Worm (Caenorhabditis elegans) whole organism, L1 larva: Measurements from ENCODE around the gene T05A8.8.

Experiments used
- C04F5.9 ChIP-seq: sonication (generic microtip); optimal IDR thresholded peaks from 2 replicates; lab custom pipeline; 2016; ENCODE audit warnings: missing genetic modification characterization, missing compliant biosample characterization
- Y116A8C.19 ChIP-seq: sonication (generic microtip); optimal IDR thresholded peaks from 2 replicates; lab custom pipeline; 2016; ENCODE audit warnings: missing compliant biosample characterization, missing genetic modification characterization, borderline replicate concordance
- aha-1 ChIP-seq: fragments of 150-350 bp; optimal IDR thresholded peaks from 2 replicates; lab custom pipeline; 2014; ENCODE audit warnings: missing biosample characterization, missing genetic modification characterization
- alr-1 ChIP-seq: fragments of 200-800 bp; sonication (Bioruptor generic); optimal IDR thresholded peaks from 2 replicates; lab custom pipeline; 2018; ENCODE audit warnings: borderline replicate concordance, mild to moderate bottlenecking, missing genetic modification characterization, missing compliant biosample characterization
- ama-1 ChIP-seq: fragments of 150-350 bp; optimal IDR thresholded peaks from 2 replicates; lab custom pipeline; 2014
- blmp-1 ChIP-seq: fragments of 150-350 bp; optimal IDR thresholded peaks from 2 replicates; lab custom pipeline; 2014; ENCODE audit warnings: missing biosample characterization, missing genetic modification characterization
- ceh-63 ChIP-seq: fragments of 200-800 bp; sonication (Bioruptor generic); optimal IDR thresholded peaks from 2 replicates; lab custom pipeline; 2018; ENCODE audit warnings: mild to moderate bottlenecking, missing genetic modification characterization, missing compliant biosample characterization
- ces-1 ChIP-seq: fragments of 150-350 bp; optimal IDR thresholded peaks from 2 replicates; lab custom pipeline; 2014; ENCODE audit warnings: missing biosample characterization, missing genetic modification reagents, missing genetic modification characterization
- dsc-1 ChIP-seq: sonication (generic microtip); optimal IDR thresholded peaks from 2 replicates; lab custom pipeline; 2016; ENCODE audit warnings: mild to moderate bottlenecking, missing genetic modification characterization, missing compliant biosample characterization
- efl-1 ChIP-seq, 4 experiments: fragments of 150-350 bp; optimal IDR thresholded peaks in 3 of 4; peaks in 1 of 4; 1 replicate in 1 of 4; 2 replicates in 3 of 4; lab custom pipeline; 2014; ENCODE audit warnings: missing biosample characterization in 2 of 4, missing genetic modification characterization in 2 of 4, missing genetic modification reagents in 2 of 4
- ets-5 ChIP-seq: fragments of 200-800 bp; sonication (Bioruptor generic); IDR thresholded peaks from 2 replicates; pipeline ENCODE4 v1.3.6; 2022; ENCODE audit warnings: missing genetic modification characterization, missing compliant biosample characterization
- fkh-8 ChIP-seq: sonication (generic microtip); optimal IDR thresholded peaks from 2 replicates; lab custom pipeline; 2016; ENCODE audit warnings: mild to moderate bottlenecking, missing genetic modification characterization, missing compliant biosample characterization
- fos-1 ChIP-seq: fragments of 150-350 bp; optimal IDR thresholded peaks from 2 replicates; lab custom pipeline; 2014; ENCODE audit warnings: missing biosample characterization, missing genetic modification characterization
- grh-1 ChIP-seq: fragments of 200-800 bp; sonication (Bioruptor generic); IDR thresholded peaks from 2 replicates; pipeline ENCODE4 v1.3.6; 2022; ENCODE audit warnings: missing genetic modification reagents, missing genetic modification characterization, missing compliant biosample characterization
- lin-14 ChIP-seq: fragments of 200-800 bp; sonication (Bioruptor generic); optimal IDR thresholded peaks from 2 replicates; lab custom pipeline; 2018; ENCODE audit warnings: mild to moderate bottlenecking, missing genetic modification characterization, moderate library complexity, missing compliant biosample characterization
- lin-15B ChIP-seq: fragments of 150-350 bp; sonication (generic microtip); optimal IDR thresholded peaks from 3 replicates; lab custom pipeline; 2014; ENCODE audit warnings: missing biosample characterization, missing genetic modification characterization
- lin-35 ChIP-seq, 2 experiments: fragments of 150-350 bp; optimal IDR thresholded peaks; 2 replicates each; lab custom pipeline; 2014; ENCODE audit warnings: missing biosample characterization in 2 of 2, missing genetic modification characterization in 2 of 2, missing genetic modification reagents in 2 of 2
- lin-39 ChIP-seq: fragments of 150-350 bp; optimal IDR thresholded peaks from 2 replicates; lab custom pipeline; 2014; ENCODE audit warnings: missing biosample characterization, missing genetic modification reagents, missing genetic modification characterization
- lir-3 ChIP-seq: sonication (generic microtip); optimal IDR thresholded peaks from 2 replicates; lab custom pipeline; 2016; ENCODE audit warnings: mild to moderate bottlenecking, missing genetic modification characterization, moderate library complexity, missing compliant biosample characterization; ENCODE audit not compliant: poor library complexity
- mdl-1 ChIP-seq, 2 experiments: fragments of 150-350 bp; optimal IDR thresholded peaks; 2 replicates each; lab custom pipeline; 2014 to 2017; ENCODE audit warnings: missing biosample characterization in 2 of 2, missing genetic modification characterization in 2 of 2, inconsistent platforms in 1 of 2
- nhr-11 ChIP-seq: fragments of 150-350 bp; optimal IDR thresholded peaks from 2 replicates; lab custom pipeline; 2014; ENCODE audit warnings: missing biosample characterization, missing genetic modification characterization
- nhr-237 ChIP-seq: fragments of 150-350 bp; optimal IDR thresholded peaks from 2 replicates; lab custom pipeline; 2014; ENCODE audit warnings: missing biosample characterization, missing genetic modification characterization
- nhr-47 ChIP-seq: sonication (generic microtip); optimal IDR thresholded peaks from 2 replicates; lab custom pipeline; 2016; ENCODE audit warnings: mild to moderate bottlenecking, missing genetic modification characterization, moderate library complexity, missing compliant biosample characterization
- nhr-76 ChIP-seq: sonication (generic microtip); optimal IDR thresholded peaks from 2 replicates; lab custom pipeline; 2017; ENCODE audit warnings: missing biosample characterization, missing genetic modification characterization
- nhr-77 ChIP-seq: fragments of 150-350 bp; optimal IDR thresholded peaks from 2 replicates; lab custom pipeline; 2014; ENCODE audit warnings: missing biosample characterization, missing genetic modification characterization
- nhr-90 ChIP-seq: sonication (generic microtip); optimal IDR thresholded peaks from 2 replicates; lab custom pipeline; 2016; ENCODE audit warnings: mild to moderate bottlenecking, missing genetic modification characterization, missing compliant biosample characterization; ENCODE audit not compliant: poor library complexity
- pax-3 ChIP-seq: fragments of 200-800 bp; sonication (Bioruptor generic); optimal IDR thresholded peaks from 2 replicates; lab custom pipeline; 2018; ENCODE audit warnings: mild to moderate bottlenecking, missing genetic modification characterization, moderate library complexity, missing compliant biosample characterization
- sox-4 ChIP-seq: sonication (generic microtip); optimal IDR thresholded peaks from 2 replicates; lab custom pipeline; 2016; ENCODE audit warnings: missing genetic modification characterization, missing compliant biosample characterization
- sptf-1 ChIP-seq: fragments of 150-350 bp; optimal IDR thresholded peaks from 2 replicates; lab custom pipeline; 2014; ENCODE audit warnings: missing biosample characterization, missing genetic modification characterization
- sup-37 ChIP-seq: fragments of 200-800 bp; sonication (Bioruptor generic); optimal IDR thresholded peaks from 2 replicates; lab custom pipeline; 2018; ENCODE audit warnings: mild to moderate bottlenecking, missing genetic modification characterization, missing compliant biosample characterization
- swsn-7 ChIP-seq: sonication (generic microtip); optimal IDR thresholded peaks from 2 replicates; lab custom pipeline; 2016; ENCODE audit warnings: missing genetic modification characterization, missing compliant biosample characterization
- tbx-2 ChIP-seq: sonication (generic microtip); optimal IDR thresholded peaks from 2 replicates; lab custom pipeline; 2016; ENCODE audit warnings: missing genetic modification characterization, missing compliant biosample characterization
- unc-130 ChIP-seq: fragments of 150-350 bp; optimal IDR thresholded peaks from 2 replicates; lab custom pipeline; 2017; ENCODE audit warnings: missing biosample characterization, missing genetic modification characterization, inconsistent platforms
- unc-86 ChIP-seq: sonication (generic microtip); optimal IDR thresholded peaks from 2 replicates; lab custom pipeline; 2016; ENCODE audit warnings: missing genetic modification characterization, missing compliant biosample characterization
- vab-15 ChIP-seq: sonication (generic microtip); optimal IDR thresholded peaks from 2 replicates; lab custom pipeline; 2017; ENCODE audit warnings: missing genotype, mild to moderate bottlenecking, missing genetic modification characterization, missing compliant biosample characterization
- xbp-1 ChIP-seq: sonication (generic microtip); optimal IDR thresholded peaks from 2 replicates; lab custom pipeline; 2016; ENCODE audit warnings: missing genetic modification characterization, missing compliant biosample characterization
- zag-1 ChIP-seq: fragments of 150-350 bp; optimal IDR thresholded peaks from 2 replicates; lab custom pipeline; 2014; ENCODE audit warnings: missing biosample characterization, missing genetic modification characterization

Gene T05A8.8

ce11 chrII:2774904-2775303 is 38.4 kb downstream of the T05A8.8 start, which contains the start of gene fbxb-111:
TSS of gene fbxb-111 (minus strand) at chrII:2775004.
- TF ChIP-seq xbp-1 (tag; lab: Kevin White, UChicago) (no peak), lin-15B (tag; lab: Kevin White, UChicago) (no peak), fkh-8 (tag; lab: Kevin White, UChicago) (no peak), nhr-76 (tag; lab: Kevin White, UChicago) (no peak), efl-1 (optimal IDR thresholded peaks at IDR 0.05; lab: Kevin White, UChicago) (no peak), efl-1 (GFP tag; optimal IDR thresholded peaks at IDR 0.05 in 1 of 2; lab: Kevin White, UChicago) (no peak), sptf-1 (tag; lab: Kevin White, UChicago) (no peak), lin-14 (GFP tag; lab: Kevin White, UChicago) (no peak), unc-86 (no peak), sox-4 (tag; lab: Kevin White, UChicago) (no peak), Y116A8C.19 (tag; lab: Kevin White, UChicago) (no peak)

- TF ChIP-seq lir-3 (tag; lab: Kevin White, UChicago) (no peak), grh-1 (GFP tag; lab: Robert Waterston, UW) (no peak), lin-14 (GFP tag; lab: Kevin White, UChicago) (no peak), ama-1 (lab: Kevin White, UChicago) (no peak), mdl-1 (tag; optimal IDR thresholded peaks at IDR 0.05; lab: Kevin White, UChicago) (no peak), vab-15 (tag; lab: Kevin White, UChicago) (no peak), nhr-77 (tag; lab: Kevin White, UChicago) (no peak), Y116A8C.19 (tag; lab: Kevin White, UChicago) (no peak), lin-15B (tag; lab: Kevin White, UChicago) (no peak), pax-3 (tag; lab: Kevin White, UChicago) (no peak), ceh-63 (GFP tag; lab: Kevin White, UChicago) (no peak), swsn-7 (tag; lab: Kevin White, UChicago) (no peak)
- TF ChIP-seq, all 84 proteins: peak for 0
Measured at ce11 chrII:2777846-2778245, 41.4 kb downstream of the T05A8.8 start, which contains the start of gene F08D12.4. TSS of gene F08D12.4 (plus strand) at chrII:2778146.

ce11 chrII:2779253-2779652 is 42.8 kb downstream of the T05A8.8 start, which contains the start of gene F08D12.3:
TSS of gene F08D12.3 (plus strand) at chrII:2779553.
- TF ChIP-seq aha-1 (tag; lab: Kevin White, UChicago) (no peak), lin-39 (tag; lab: Kevin White, UChicago) (no peak), ets-5 (GFP tag; lab: Robert Waterston, UW) (no peak), nhr-11 (tag; lab: Kevin White, UChicago) (no peak), alr-1 (tag; lab: Kevin White, UChicago) (no peak), sptf-1 (tag; lab: Kevin White, UChicago) (no peak), C04F5.9 (tag; lab: Kevin White, UChicago) (no peak), lin-14 (GFP tag; lab: Kevin White, UChicago) (no peak), fos-1 (tag; lab: Kevin White, UChicago) (no peak), lin-15B (tag; lab: Kevin White, UChicago) (no peak), mdl-1 (tag; optimal IDR thresholded peaks at IDR 0.05; lab: Kevin White, UChicago) (no peak)

- no peak for TF ChIP-seq tbx-2
- TF ChIP-seq lin-15B (tag; lab: Kevin White, UChicago) = no peak
- TF ChIP-seq nhr-90 (tag; lab: Kevin White, UChicago) = no peak
- no peak for TF ChIP-seq lin-35 (GFP tag; optimal IDR thresholded peaks at IDR 0.05; lab: Kevin White, UChicago)
- TF ChIP-seq sptf-1 (tag; lab: Kevin White, UChicago) = no peak
- TF ChIP-seq unc-130 (tag; lab: Kevin White, UChicago) = no peak
- TF ChIP-seq sup-37 (GFP tag; lab: Kevin White, UChicago) = no peak
- no peak for TF ChIP-seq nhr-77 (tag; lab: Kevin White, UChicago)
- TF ChIP-seq sox-4 (tag; lab: Kevin White, UChicago) = no peak
- TF ChIP-seq dsc-1 (tag; lab: Kevin White, UChicago) = no peak
- TF ChIP-seq nhr-11 (tag; lab: Kevin White, UChicago) = no peak
- no peak for TF ChIP-seq nhr-237 (tag; lab: Kevin White, UChicago)
- TF ChIP-seq blmp-1 (tag; lab: Kevin White, UChicago) = no peak
- no peak for TF ChIP-seq ces-1 (GFP tag; lab: Kevin White, UChicago)
- TF ChIP-seq zag-1 (tag; lab: Kevin White, UChicago) = no peak
- no peak for TF ChIP-seq lir-3 (tag; lab: Kevin White, UChicago)
- no peak for TF ChIP-seq nhr-47
Measured at ce11 chrII:2780804-2781203, 44.3 kb downstream of the T05A8.8 start.
